Worm (Caenorhabditis elegans) whole organism, L2 larva: ENCODE measurements around the gene F13H8.5.

Experiments used
- C34F6.9 ChIP-seq: fragments of 150-350 bp; optimal IDR thresholded peaks from 2 replicates; lab custom pipeline; 2014; ENCODE audit warnings: missing biosample characterization, missing genetic modification characterization
- F13H6.1 ChIP-seq: sonication (generic microtip); optimal IDR thresholded peaks from 2 replicates; lab custom pipeline; 2016; ENCODE audit warnings: missing genetic modification characterization, missing compliant biosample characterization
- alr-1 ChIP-seq: fragments of 150-350 bp; optimal IDR thresholded peaks from 2 replicates; lab custom pipeline; 2014; ENCODE audit warnings: missing biosample characterization, missing genetic modification characterization
- ama-1 ChIP-seq: fragments of 150-350 bp; optimal IDR thresholded peaks from 2 replicates; lab custom pipeline; 2018; ENCODE audit warnings: inconsistent platforms
- blmp-1 ChIP-seq: sonication (generic microtip); optimal IDR thresholded peaks from 2 replicates; lab custom pipeline; 2017; ENCODE audit warnings: missing genetic modification characterization, mild to moderate bottlenecking, missing compliant biosample characterization, antibody characterized with exemption, moderate library complexity; ENCODE audit not compliant: insufficient read depth
- crh-2 ChIP-seq: sonication (generic microtip); optimal IDR thresholded peaks from 2 replicates; lab custom pipeline; 2017; ENCODE audit warnings: missing biosample characterization, missing genetic modification characterization
- dmd-4 ChIP-seq: sonication (generic microtip); optimal IDR thresholded peaks from 2 replicates; lab custom pipeline; 2017; ENCODE audit warnings: missing biosample characterization, missing genetic modification characterization
- egl-27 ChIP-seq: sonication (generic microtip); optimal IDR thresholded peaks from 3 replicates; lab custom pipeline; 2017; ENCODE audit warnings: missing biosample characterization, missing genetic modification reagents, missing genetic modification characterization
- elt-1 ChIP-seq: fragments of 150-350 bp; optimal IDR thresholded peaks from 2 replicates; lab custom pipeline; 2014; ENCODE audit warnings: missing biosample characterization, missing genetic modification characterization
- fos-1 ChIP-seq: fragments of 150-350 bp; optimal IDR thresholded peaks from 2 replicates; lab custom pipeline; 2014; ENCODE audit warnings: missing biosample characterization, missing genetic modification characterization
- gmeb-1 ChIP-seq: fragments of 150-350 bp; optimal IDR thresholded peaks from 2 replicates; lab custom pipeline; 2014; ENCODE audit warnings: missing biosample characterization, missing genetic modification characterization
- lin-11 ChIP-seq: fragments of 150-350 bp; sonication (generic microtip); optimal IDR thresholded peaks from 2 replicates; lab custom pipeline; 2014; ENCODE audit warnings: missing biosample characterization, missing genetic modification characterization, inconsistent platforms, mixed read lengths
- lin-13 ChIP-seq: fragments of 150-350 bp; optimal IDR thresholded peaks from 2 replicates; lab custom pipeline; 2014; ENCODE audit warnings: missing biosample characterization, missing genetic modification reagents, missing genetic modification characterization
- lin-39 ChIP-seq: fragments of 150-350 bp; optimal IDR thresholded peaks from 2 replicates; lab custom pipeline; 2014; ENCODE audit warnings: missing biosample characterization, missing genetic modification reagents, missing genetic modification characterization
- mab-5 ChIP-seq: fragments of 150-350 bp; optimal IDR thresholded peaks from 2 replicates; lab custom pipeline; 2014; ENCODE audit warnings: missing biosample characterization, missing genetic modification characterization
- mbf-1 ChIP-seq: sonication (generic microtip); optimal IDR thresholded peaks from 2 replicates; lab custom pipeline; 2017; ENCODE audit warnings: missing biosample characterization, missing genetic modification characterization
- mdl-1 ChIP-seq, 2 experiments: fragments of 150-350 bp in 1 of 2; sonication (generic microtip) in 1 of 2; optimal IDR thresholded peaks; 2 replicates each; lab custom pipeline; 2017; ENCODE audit warnings: missing biosample characterization in 2 of 2, missing genetic modification characterization in 2 of 2
- nhr-10 ChIP-seq: sonication (generic microtip); optimal IDR thresholded peaks from 2 replicates; lab custom pipeline; 2017; ENCODE audit warnings: missing biosample characterization, missing genetic modification characterization
- nhr-11 ChIP-seq: fragments of 150-350 bp; optimal IDR thresholded peaks from 2 replicates; lab custom pipeline; 2014; ENCODE audit warnings: missing biosample characterization, missing genetic modification characterization
- nhr-12 ChIP-seq: fragments of 150-350 bp; optimal IDR thresholded peaks from 2 replicates; lab custom pipeline; 2014; ENCODE audit warnings: missing biosample characterization, missing genetic modification characterization
- nhr-23 ChIP-seq: fragments of 150-350 bp; optimal IDR thresholded peaks from 2 replicates; lab custom pipeline; 2014; ENCODE audit warnings: missing biosample characterization, missing genetic modification reagents, missing genetic modification characterization
- nhr-25 ChIP-seq: fragments of 150-350 bp; sonication (generic microtip); optimal IDR thresholded peaks from 3 replicates; lab custom pipeline; 2014; ENCODE audit warnings: missing biosample characterization, missing genetic modification characterization
- nhr-6 ChIP-seq: fragments of 150-350 bp; optimal IDR thresholded peaks from 2 replicates; lab custom pipeline; 2014; ENCODE audit warnings: missing biosample characterization, missing genetic modification characterization
- peb-1 ChIP-seq: fragments of 150-350 bp; optimal IDR thresholded peaks from 2 replicates; lab custom pipeline; 2014; ENCODE audit warnings: missing biosample characterization, missing genetic modification characterization
- sem-4 ChIP-seq: fragments of 150-350 bp; optimal IDR thresholded peaks from 2 replicates; lab custom pipeline; 2014; ENCODE audit warnings: missing biosample characterization, missing genetic modification reagents, missing genetic modification characterization
- skn-1 ChIP-seq: sonication (generic microtip); optimal IDR thresholded peaks from 2 replicates; lab custom pipeline; 2017; ENCODE audit warnings: missing biosample characterization, missing genetic modification characterization
- sma-3 ChIP-seq: sonication (generic microtip); optimal IDR thresholded peaks from 2 replicates; lab custom pipeline; 2016; ENCODE audit warnings: missing genetic modification reagents, missing genetic modification characterization, missing compliant biosample characterization
- snpc-4 ChIP-seq: fragments of 150-350 bp; optimal IDR thresholded peaks from 2 replicates; lab custom pipeline; 2014; ENCODE audit warnings: missing biosample characterization, missing genetic modification characterization
- unc-55 ChIP-seq: fragments of 150-350 bp; sonication (generic microtip); optimal IDR thresholded peaks from 3 replicates; lab custom pipeline; 2014; ENCODE audit warnings: missing biosample characterization, missing genetic modification reagents, missing genetic modification characterization
- unc-62 ChIP-seq: fragments of 150-350 bp; optimal IDR thresholded peaks from 2 replicates; lab custom pipeline; 2014; ENCODE audit warnings: missing biosample characterization, missing genetic modification reagents, missing genetic modification characterization
- ztf-1 ChIP-seq: fragments of 200-800 bp; sonication (Bioruptor generic); conservative IDR thresholded peaks from 2 replicates; pipeline ENCODE4 v1.3.6; 2022; ENCODE audit warnings: missing genetic modification characterization, missing compliant biosample characterization
- ztf-11 ChIP-seq: sonication (generic microtip); optimal IDR thresholded peaks from 2 replicates; lab custom pipeline; 2017; ENCODE audit warnings: missing biosample characterization, missing genetic modification characterization

Gene F13H8.5

ce11 chrII:6223755-6224154 is 32.2 kb downstream of the F13H8.5 start:
- TF ChIP-seq dmd-4 (tag; lab: Kevin White, UChicago) (no peak), egl-27 (tag; lab: Kevin White, UChicago) (no peak)

- no peak for TF ChIP-seq sem-4
Measured at ce11 chrII:6222558-6222957, 33.4 kb downstream of the F13H8.5 start, which contains the start of gene C30B5.6. C30B5.6 (minus strand) TSS chrII:6222658.

ce11 chrII:6221470-6221869 is 34.5 kb downstream of the F13H8.5 start:
- TF ChIP-seq fos-1 (tag; lab: Kevin White, UChicago) (no peak), peb-1 (tag; lab: Kevin White, UChicago) (no peak), nhr-12 (tag; lab: Kevin White, UChicago) (no peak), nhr-11 (tag; lab: Kevin White, UChicago) (no peak), sma-3 (GFP tag; lab: Kevin White, UChicago) (no peak)

ce11 chrII:6219346-6219745 is 36.6 kb downstream of the F13H8.5 start, which contains the start of gene mks-2:
mks-2 (minus strand) TSS chrII:6219446.
- TF ChIP-seq skn-1 (tag; lab: Kevin White, UChicago) = no peak
- no peak for TF ChIP-seq mbf-1
- no peak for TF ChIP-seq lin-11 (tag; lab: Kevin White, UChicago)
- no peak for TF ChIP-seq dmd-4 (tag; lab: Kevin White, UChicago)
- no peak for TF ChIP-seq nhr-11 (tag; lab: Kevin White, UChicago)
- TF ChIP-seq nhr-25 = no peak
- TF ChIP-seq sem-4 = no peak
- TF ChIP-seq ztf-11 (tag; lab: Kevin White, UChicago) = no peak
- TF ChIP-seq nhr-10 (tag; lab: Kevin White, UChicago) = no peak
- no peak for TF ChIP-seq ama-1 (lab: Kevin White, UChicago)
- TF ChIP-seq nhr-6 (tag; lab: Kevin White, UChicago) = no peak
- TF ChIP-seq C34F6.9 (tag; lab: Kevin White, UChicago) = no peak
- no peak for TF ChIP-seq nhr-12 (tag; lab: Kevin White, UChicago)
- TF ChIP-seq nhr-23 (tag; lab: Kevin White, UChicago) = no peak
- no peak for TF ChIP-seq peb-1 (tag; lab: Kevin White, UChicago)
- no peak for TF ChIP-seq egl-27 (tag; lab: Kevin White, UChicago)
- TF ChIP-seq, all 48 proteins: peak for 0

- TF ChIP-seq elt-1 (tag; lab: Kevin White, UChicago) = no peak
Measured at ce11 chrII:6208116-6208515, 47.8 kb downstream of the F13H8.5 start, which contains the start of gene daf-37. daf-37 (minus strand) TSS chrII:6208216.

- TF ChIP-seq dmd-4 (tag; lab: Kevin White, UChicago) = no peak
- no peak for TF ChIP-seq ztf-11 (tag; lab: Kevin White, UChicago)
- TF ChIP-seq peb-1 (tag; lab: Kevin White, UChicago) = no peak
- TF ChIP-seq sem-4 = no peak
- TF ChIP-seq snpc-4 (tag; lab: Kevin White, UChicago) = no peak
- no peak for TF ChIP-seq unc-55 (GFP tag; lab: Kevin White, UChicago)
- TF ChIP-seq mdl-1 (tag; optimal IDR thresholded peaks at IDR 0.05; lab: Kevin White, UChicago) = no peak
- TF ChIP-seq mab-5 (tag; lab: Kevin White, UChicago) = no peak
- TF ChIP-seq lin-13 (GFP tag; lab: Kevin White, UChicago) = no peak
- TF ChIP-seq gmeb-1 (tag; lab: Kevin White, UChicago) = no peak
- no peak for TF ChIP-seq alr-1 (tag; lab: Kevin White, UChicago)
- no peak for TF ChIP-seq unc-62
- TF ChIP-seq ztf-1 (GFP tag; lab: Robert Waterston, UW) = no peak
- TF ChIP-seq nhr-10 (tag; lab: Kevin White, UChicago) = no peak
- no peak for TF ChIP-seq lin-39 (tag; lab: Kevin White, UChicago)
- no peak for TF ChIP-seq F13H6.1 (tag; lab: Kevin White, UChicago)
- TF ChIP-seq blmp-1 (tag; lab: Kevin White, UChicago) = no peak
- no peak for TF ChIP-seq crh-2 (tag; lab: Kevin White, UChicago)
- TF ChIP-seq elt-1 (tag; lab: Kevin White, UChicago) = no peak
Measured at ce11 chrII:6207252-6207651, 48.7 kb downstream of the F13H8.5 start.
